Fruit fly (Drosophila melanogaster) whole organism, wandering third instar larva: Measurements from ENCODE around the gene CG42832.

Experiments used
- Abd-B ChIP-seq: fragments of >200 bp; optimal IDR thresholded peaks from 2 replicates; lab custom pipeline; 2017; ENCODE audit warnings: missing biosample characterization, missing genetic modification characterization
- Dfd ChIP-seq: fragments of >200 bp; optimal IDR thresholded peaks from 2 replicates; lab custom pipeline; 2017; ENCODE audit warnings: missing biosample characterization, missing genetic modification characterization
- br ChIP-seq: fragments of 200-800 bp; sonication (Bioruptor generic); optimal IDR thresholded peaks from 2 replicates; lab custom pipeline; 2016; ENCODE audit warnings: missing biosample characterization, missing genetic modification characterization
- fru ChIP-seq: fragments of 200-800 bp; sonication (Bioruptor generic); optimal IDR thresholded peaks from 3 replicates; lab custom pipeline; 2016; ENCODE audit warnings: missing biosample characterization, mild to moderate bottlenecking, missing genetic modification characterization
- lola ChIP-seq: fragments of >200 bp; optimal IDR thresholded peaks from 2 replicates; lab custom pipeline; 2017; ENCODE audit warnings: missing biosample characterization, missing genetic modification characterization
- psq ChIP-seq: fragments of 200-800 bp; sonication (Bioruptor generic); optimal IDR thresholded peaks from 3 replicates; lab custom pipeline; 2017; ENCODE audit warnings: missing biosample characterization, mild to moderate bottlenecking, missing genetic modification characterization, moderate library complexity
- rgr ChIP-seq: fragments of 200-800 bp; sonication (Bioruptor generic); optimal IDR thresholded peaks from 3 replicates; lab custom pipeline; 2016; ENCODE audit warnings: missing biosample characterization, mild to moderate bottlenecking, missing genetic modification characterization

- TF ChIP-seq lola (GFP tag; lab: Kevin White, UChicago) (no peak), fru (GFP tag; lab: Kevin White, UChicago) (no peak), psq (GFP tag; lab: Kevin White, UChicago) (no peak), Dfd (no peak), Abd-B (GFP tag; lab: Kevin White, UChicago) (no peak), rgr (GFP tag; lab: Kevin White, UChicago) (no peak), br (GFP tag; lab: Kevin White, UChicago) (no peak)
These were observed 31.7 kb upstream of the CG42832 start, which contains the start of gene CG33270 for dm6 chr3L:11578211-11578673.
